Worm (Caenorhabditis elegans): ENCODE data around the gene Y50E8A.1.

Gene Y50E8A.1

DNA sequence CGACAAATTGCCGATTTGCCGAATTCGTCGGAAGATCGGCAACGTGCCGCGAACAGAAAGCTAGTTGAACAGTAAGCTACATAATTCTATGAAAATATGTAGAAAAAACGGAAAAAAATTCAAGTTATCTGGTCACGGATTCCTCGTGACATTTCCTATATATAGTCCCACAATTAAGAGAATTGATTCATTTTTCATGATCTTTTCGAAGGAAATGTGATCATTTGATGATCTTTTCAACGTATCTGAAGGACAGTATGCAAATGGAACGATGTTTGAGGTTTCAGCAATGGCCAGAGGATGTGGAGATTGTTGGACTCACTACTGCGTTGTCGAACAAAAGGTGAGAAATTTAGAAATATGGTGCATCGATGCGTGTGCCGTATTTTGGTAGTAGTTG is 18.7 kb upstream of the Y50E8A.1 start, which contains the start of gene R08A2.9:
TSS of gene R08A2.9 (plus strand) at position 301 of the 400 bp plus-strand sequence.
- TF ChIP-seq flt-1 (GFP tag; IDR thresholded peaks at IDR 0.05) (no peak), ref-1 (GFP tag; conservative IDR thresholded peaks at IDR 0.05) (no peak), med-1 (GFP tag; optimal IDR thresholded peaks at IDR 0.05; ENCODE audit: insufficient read depth) (no peak), tab-1 (GFP tag; IDR thresholded peaks at IDR 0.05) (no peak), ztf-23 (GFP tag; IDR thresholded peaks at IDR 0.05) (no peak)

DNA sequence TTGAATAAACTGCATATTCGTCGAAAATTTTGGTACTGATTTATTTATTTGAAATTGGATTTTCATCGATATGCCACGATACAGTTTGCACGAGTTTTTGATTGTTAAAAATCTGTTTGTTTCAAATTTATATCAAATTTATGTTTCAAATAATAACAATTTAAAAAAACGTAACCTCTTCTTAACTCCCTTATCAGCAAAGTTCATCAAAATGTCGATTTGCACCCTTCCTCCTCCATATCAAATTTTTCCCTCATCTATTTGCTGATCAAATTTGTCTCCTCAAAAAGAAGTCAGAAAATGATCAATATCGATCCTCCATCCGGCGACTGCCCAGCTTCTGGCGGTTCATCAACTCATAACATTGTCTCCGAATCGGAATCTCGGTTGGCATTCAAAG is 15.6 kb upstream of the Y50E8A.1 start, which contains the start of gene ssp-33:
TSS of gene ssp-33 (plus strand) at position 301 of the 400 bp plus-strand sequence.
- TF ChIP-seq med-1 (GFP tag; optimal IDR thresholded peaks at IDR 0.05; ENCODE audit: insufficient read depth) = no peak
- TF ChIP-seq T22C8.4 (GFP tag; IDR thresholded peaks at IDR 0.05) = no peak
- TF ChIP-seq flt-1 (GFP tag; IDR thresholded peaks at IDR 0.05) = no peak
- no peak for TF ChIP-seq ztf-29 (GFP tag; IDR thresholded peaks at IDR 0.05)
- no peak for TF ChIP-seq tab-1 (GFP tag; IDR thresholded peaks at IDR 0.05)
- no peak for TF ChIP-seq cog-1 (tag; optimal IDR thresholded peaks at IDR 0.05)
- no peak for TF ChIP-seq ref-1 (GFP tag; conservative IDR thresholded peaks at IDR 0.05)

DNA sequence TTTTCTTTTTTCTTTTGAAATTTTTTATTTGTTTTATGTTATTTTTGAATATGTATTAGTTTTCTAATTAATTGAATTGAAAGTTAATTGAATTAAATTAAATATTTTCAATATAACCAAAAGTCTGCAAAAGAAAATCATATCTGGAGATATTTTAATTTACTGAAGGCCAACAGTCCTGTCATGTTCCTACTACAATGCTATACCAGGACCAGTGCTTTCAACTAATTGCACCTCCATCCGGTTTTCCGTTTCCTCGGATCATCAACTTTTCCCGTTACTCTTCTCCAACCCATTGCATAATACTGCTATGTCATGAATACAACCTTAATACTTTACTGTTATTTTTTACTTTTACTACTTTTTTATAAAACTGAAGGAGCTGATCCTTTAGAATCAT is 14.4 kb upstream of the Y50E8A.1 start, which contains the start of gene R08A2.5:
TSS of gene R08A2.5 (plus strand) at position 301 of the 400 bp plus-strand sequence.
- TF ChIP-seq T22C8.4 (GFP tag; IDR thresholded peaks at IDR 0.05) = no peak
- TF ChIP-seq cog-1 (tag; optimal IDR thresholded peaks at IDR 0.05) = no peak
- no peak for TF ChIP-seq ztf-29 (GFP tag; IDR thresholded peaks at IDR 0.05)
- no peak for TF ChIP-seq flt-1 (GFP tag; IDR thresholded peaks at IDR 0.05)
- no peak for TF ChIP-seq tab-1 (GFP tag; IDR thresholded peaks at IDR 0.05)
- no peak for TF ChIP-seq ref-1 (GFP tag; conservative IDR thresholded peaks at IDR 0.05)
- no peak for TF ChIP-seq ztf-23 (GFP tag; IDR thresholded peaks at IDR 0.05)
- TF ChIP-seq med-1 (GFP tag; optimal IDR thresholded peaks at IDR 0.05; ENCODE audit: insufficient read depth) = no peak
- no peak for TF ChIP-seq klf-2 (GFP tag; conservative IDR thresholded peaks at IDR 0.05)

DNA sequence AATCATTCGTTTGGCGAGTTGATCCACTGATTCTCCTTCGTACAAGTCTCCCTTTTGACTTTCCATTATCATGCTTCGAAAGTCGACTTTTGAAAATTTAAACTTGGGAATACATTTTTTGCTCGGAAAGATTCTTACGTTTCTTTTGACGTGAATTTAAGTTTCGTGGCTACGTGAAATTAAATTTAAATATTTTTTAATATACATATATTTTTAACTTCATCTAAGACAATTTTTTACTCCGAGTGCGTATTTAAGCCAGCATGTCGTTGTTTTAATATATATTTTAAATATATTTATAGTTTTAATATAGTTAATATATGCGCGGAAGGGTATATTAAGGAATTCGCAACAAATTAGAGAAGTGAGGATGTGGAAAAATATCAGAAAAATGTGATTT is 11.1 kb upstream of the Y50E8A.1 start, which contains the start of gene R08A2.2:
TSS of gene R08A2.2 (minus strand) at position 101 of the 400 bp plus-strand sequence.
- TF ChIP-seq ztf-23 (GFP tag; IDR thresholded peaks at IDR 0.05) (no peak), med-1 (GFP tag; optimal IDR thresholded peaks at IDR 0.05; ENCODE audit: insufficient read depth) (no peak), cog-1 (tag; optimal IDR thresholded peaks at IDR 0.05) (no peak), klf-2 (GFP tag; conservative IDR thresholded peaks at IDR 0.05) (no peak), ref-1 (GFP tag; conservative IDR thresholded peaks at IDR 0.05) (no peak), tab-1 (GFP tag; IDR thresholded peaks at IDR 0.05) (no peak), ztf-29 (GFP tag; IDR thresholded peaks at IDR 0.05) (no peak), T22C8.4 (GFP tag; IDR thresholded peaks at IDR 0.05) (no peak), flt-1 (GFP tag; IDR thresholded peaks at IDR 0.05) (no peak)

DNA sequence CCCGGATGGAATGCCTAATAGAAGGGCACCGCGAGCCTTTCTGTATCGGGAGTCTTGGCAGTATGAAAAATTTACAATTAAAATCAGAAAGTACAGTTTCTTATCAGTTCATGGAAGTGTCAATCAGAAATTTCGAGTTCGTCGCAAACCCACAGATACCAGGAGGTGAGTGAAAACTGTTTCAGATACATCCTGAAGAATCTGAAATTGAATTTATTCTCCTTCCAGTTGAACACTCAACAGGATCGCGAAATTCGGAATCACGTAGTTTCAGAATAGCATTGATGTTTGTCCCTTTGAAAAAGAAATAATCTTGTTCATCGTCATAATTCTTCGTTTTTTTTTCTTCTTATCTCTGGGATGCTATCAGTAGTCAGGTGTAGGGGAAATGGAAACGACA is 10.6 kb upstream of the Y50E8A.1 start, which contains the start of gene fbxa-147:
TSS of gene fbxa-147 (plus strand) at position 386 of the 400 bp plus-strand sequence.
- no peak for TF ChIP-seq cog-1 (tag; optimal IDR thresholded peaks at IDR 0.05)
- no peak for TF ChIP-seq med-1 (GFP tag; optimal IDR thresholded peaks at IDR 0.05; ENCODE audit: insufficient read depth)
- TF ChIP-seq klf-2 (GFP tag; conservative IDR thresholded peaks at IDR 0.05) = no peak

DNA sequence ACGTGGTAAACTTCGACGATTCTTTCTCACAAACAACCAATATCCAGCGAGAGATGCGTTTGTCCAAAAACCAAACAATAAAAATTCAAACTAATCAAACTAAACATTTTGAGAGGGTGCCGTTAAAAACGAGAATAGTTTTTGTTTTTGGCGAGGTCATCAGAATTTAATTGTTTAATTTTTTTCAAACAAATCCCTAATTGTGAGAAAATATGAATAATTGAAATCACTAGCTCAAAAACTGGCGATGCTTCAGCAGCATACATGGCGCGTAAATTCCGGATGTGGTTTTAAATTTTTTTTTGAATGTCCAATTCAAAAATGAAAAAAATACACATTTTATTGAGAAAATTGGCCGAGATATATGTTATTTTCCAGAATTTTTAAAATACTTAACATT is 7.2 kb upstream of the Y50E8A.1 start, which contains the start of gene R08A2.1:
TSS of gene R08A2.1 (minus strand) at position 101 of the 400 bp plus-strand sequence.
- TF ChIP-seq med-1 (GFP tag; optimal IDR thresholded peaks at IDR 0.05; ENCODE audit: insufficient read depth) (no peak), ref-1 (GFP tag; conservative IDR thresholded peaks at IDR 0.05) (no peak), ztf-29 (GFP tag; IDR thresholded peaks at IDR 0.05) (no peak), T22C8.4 (GFP tag; IDR thresholded peaks at IDR 0.05) (no peak), cog-1 (tag; optimal IDR thresholded peaks at IDR 0.05) (no peak), tab-1 (GFP tag; IDR thresholded peaks at IDR 0.05) (no peak), flt-1 (GFP tag; IDR thresholded peaks at IDR 0.05) (no peak), ztf-23 (GFP tag; IDR thresholded peaks at IDR 0.05) (no peak), klf-2 (GFP tag; conservative IDR thresholded peaks at IDR 0.05) (no peak)

DNA sequence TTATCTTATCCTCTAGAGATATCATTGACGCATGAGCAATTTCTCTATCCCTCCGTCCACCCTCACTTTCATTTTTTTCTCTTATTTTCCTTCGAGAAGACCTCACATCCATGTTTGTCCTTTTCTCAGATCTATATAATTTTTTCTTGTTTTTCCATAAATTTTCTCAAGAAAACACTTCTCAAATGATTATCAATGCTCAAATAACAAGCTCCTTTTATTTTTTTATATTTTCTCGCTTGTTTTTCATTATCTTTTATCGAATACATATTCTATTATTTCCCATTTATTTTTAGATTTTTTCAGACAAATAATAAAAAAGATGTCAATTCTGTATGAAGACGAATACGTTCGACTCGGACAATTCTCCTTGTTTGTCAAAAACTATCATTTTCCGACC is 3.7 kb upstream of the Y50E8A.1 start, which contains the start of gene R08A2.7:
TSS of gene R08A2.7 (plus strand) at position 301 of the 400 bp plus-strand sequence.
- TF ChIP-seq tab-1 (GFP tag; IDR thresholded peaks at IDR 0.05) (no peak), T22C8.4 (GFP tag; IDR thresholded peaks at IDR 0.05) (no peak), flt-1 (GFP tag; IDR thresholded peaks at IDR 0.05) (no peak), cog-1 (tag; optimal IDR thresholded peaks at IDR 0.05) (no peak), ztf-23 (GFP tag; IDR thresholded peaks at IDR 0.05) (no peak), klf-2 (GFP tag; conservative IDR thresholded peaks at IDR 0.05) (no peak), med-1 (GFP tag; optimal IDR thresholded peaks at IDR 0.05; ENCODE audit: insufficient read depth) (no peak), ref-1 (GFP tag; conservative IDR thresholded peaks at IDR 0.05) (no peak), ztf-29 (GFP tag; IDR thresholded peaks at IDR 0.05) (no peak)

DNA sequence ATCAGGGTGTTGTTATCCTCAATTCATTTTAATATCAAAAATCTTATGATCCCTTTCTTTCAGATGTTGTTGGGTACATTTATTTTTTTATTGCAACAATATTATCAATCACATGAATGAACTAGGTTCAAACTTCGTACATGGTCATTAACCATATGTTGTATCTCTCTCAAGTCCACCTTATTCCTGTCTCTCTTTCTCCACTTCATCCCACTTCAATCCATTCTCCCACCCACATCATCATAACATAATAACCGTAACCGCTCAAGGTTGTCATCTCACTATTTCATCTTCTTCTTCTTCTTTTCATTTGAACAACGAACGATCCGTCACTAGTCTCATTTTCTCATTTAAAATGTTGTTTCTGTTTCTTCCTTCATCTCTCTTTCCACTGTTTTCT is 1.3 kb upstream of the Y50E8A.1 start:
- TF ChIP-seq tab-1 (GFP tag; IDR thresholded peaks at IDR 0.05) (no peak), klf-2 (GFP tag; conservative IDR thresholded peaks at IDR 0.05) (no peak), med-1 (GFP tag; optimal IDR thresholded peaks at IDR 0.05; ENCODE audit: insufficient read depth) (no peak), ref-1 (GFP tag; conservative IDR thresholded peaks at IDR 0.05) (no peak), cog-1 (tag; optimal IDR thresholded peaks at IDR 0.05) (no peak), flt-1 (GFP tag; IDR thresholded peaks at IDR 0.05) (no peak), ztf-23 (GFP tag; IDR thresholded peaks at IDR 0.05) (no peak), ztf-29 (GFP tag; IDR thresholded peaks at IDR 0.05) (no peak), T22C8.4 (GFP tag; IDR thresholded peaks at IDR 0.05) (no peak)

DNA sequence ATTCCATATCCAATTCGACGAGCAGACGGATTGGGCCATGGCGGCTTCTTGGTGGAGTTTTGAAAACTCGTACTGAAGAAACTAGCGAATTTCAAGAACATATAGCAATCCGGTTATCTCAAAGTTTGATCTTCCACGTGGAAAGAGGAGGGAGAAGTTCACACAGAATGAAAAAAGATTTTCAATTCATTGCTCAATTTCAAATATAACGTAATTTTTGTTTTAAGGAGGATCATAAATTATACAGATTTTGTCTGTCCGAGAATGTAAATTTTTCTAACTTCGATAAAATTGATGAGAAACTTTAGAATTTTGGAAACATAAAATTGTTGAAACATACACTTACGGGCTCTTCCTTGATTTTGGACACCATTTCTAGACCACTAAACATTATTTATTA is 2.1 kb downstream of the Y50E8A.1 start, which contains the start of gene Y50E8A.2:
TSS of gene Y50E8A.2 (minus strand) at position 101 of the 400 bp plus-strand sequence.
- no peak for TF ChIP-seq ref-1 (GFP tag; conservative IDR thresholded peaks at IDR 0.05)

DNA sequence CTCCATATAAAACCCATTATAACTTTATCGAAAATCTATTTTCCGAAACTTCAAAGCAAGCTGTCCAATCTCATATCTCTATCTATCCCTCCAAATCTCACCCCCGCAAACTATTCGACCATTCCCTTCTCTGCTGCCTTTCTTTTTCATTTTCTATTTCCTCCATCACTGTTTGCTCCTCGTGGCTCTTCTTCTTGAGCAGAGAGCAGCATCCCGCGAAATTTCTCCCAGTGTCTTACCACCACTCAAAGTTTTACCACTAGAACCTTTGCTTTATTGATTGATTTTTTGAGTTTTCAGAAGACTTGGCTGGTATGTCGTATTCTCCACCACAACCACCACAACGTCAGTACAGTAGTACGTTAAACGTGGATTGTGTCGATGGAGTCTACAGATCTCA is 2.6 kb downstream of the Y50E8A.1 start, which contains the start of gene oig-3:
TSS of gene oig-3 (plus strand) at position 301 of the 400 bp plus-strand sequence.
- TF ChIP-seq flt-1 (GFP tag; IDR thresholded peaks at IDR 0.05) = no peak
- TF ChIP-seq ref-1 (GFP tag; conservative IDR thresholded peaks at IDR 0.05) = no peak
- no peak for TF ChIP-seq ztf-23 (GFP tag; IDR thresholded peaks at IDR 0.05)
- no peak for TF ChIP-seq T22C8.4 (GFP tag; IDR thresholded peaks at IDR 0.05)
- TF ChIP-seq med-1 (GFP tag; optimal IDR thresholded peaks at IDR 0.05; ENCODE audit: insufficient read depth) = no peak
- TF ChIP-seq klf-2 (GFP tag; conservative IDR thresholded peaks at IDR 0.05) = no peak
- TF ChIP-seq ztf-29 (GFP tag; IDR thresholded peaks at IDR 0.05) = no peak

Data from whole organism, midembryonic.